Fruit fly (Drosophila melanogaster): ENCODE measurements around the gene CG32192.

The CG32192 gene

DNA sequence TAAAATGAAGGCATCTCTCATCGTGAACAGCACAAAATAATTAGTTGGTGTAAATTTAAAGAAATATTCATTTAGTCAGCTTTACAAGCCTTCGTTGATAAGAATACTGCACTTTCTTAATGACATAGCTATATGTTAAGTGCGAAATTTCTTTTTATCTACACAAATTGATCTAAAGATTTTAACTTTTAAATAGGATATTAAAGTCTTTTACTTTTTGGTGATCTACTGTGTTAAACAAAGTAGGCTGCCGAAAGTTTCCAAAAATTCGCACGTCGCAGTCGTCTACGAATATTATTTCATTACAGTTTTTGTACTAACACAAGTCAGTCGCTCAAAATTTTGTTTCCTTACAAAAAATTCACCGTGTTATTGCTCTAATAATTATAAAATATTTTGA is 2.3 kb downstream of the CG32192 start, which contains the start of gene CG42393:
CG42393 (plus strand) TSS at position 301 of the 400 bp plus-strand sequence.
- TF ChIP-seq lola (GFP tag; optimal IDR thresholded peaks at IDR 0.05) (no peak), fru (GFP tag; optimal IDR thresholded peaks at IDR 0.05) (no peak), foxo (GFP tag; optimal IDR thresholded peaks at IDR 0.05) (no peak), rgr (GFP tag; optimal IDR thresholded peaks at IDR 0.05) (no peak), N (GFP tag; optimal IDR thresholded peaks at IDR 0.05) (no peak), psq (GFP tag; optimal IDR thresholded peaks at IDR 0.05) (no peak)

DNA sequence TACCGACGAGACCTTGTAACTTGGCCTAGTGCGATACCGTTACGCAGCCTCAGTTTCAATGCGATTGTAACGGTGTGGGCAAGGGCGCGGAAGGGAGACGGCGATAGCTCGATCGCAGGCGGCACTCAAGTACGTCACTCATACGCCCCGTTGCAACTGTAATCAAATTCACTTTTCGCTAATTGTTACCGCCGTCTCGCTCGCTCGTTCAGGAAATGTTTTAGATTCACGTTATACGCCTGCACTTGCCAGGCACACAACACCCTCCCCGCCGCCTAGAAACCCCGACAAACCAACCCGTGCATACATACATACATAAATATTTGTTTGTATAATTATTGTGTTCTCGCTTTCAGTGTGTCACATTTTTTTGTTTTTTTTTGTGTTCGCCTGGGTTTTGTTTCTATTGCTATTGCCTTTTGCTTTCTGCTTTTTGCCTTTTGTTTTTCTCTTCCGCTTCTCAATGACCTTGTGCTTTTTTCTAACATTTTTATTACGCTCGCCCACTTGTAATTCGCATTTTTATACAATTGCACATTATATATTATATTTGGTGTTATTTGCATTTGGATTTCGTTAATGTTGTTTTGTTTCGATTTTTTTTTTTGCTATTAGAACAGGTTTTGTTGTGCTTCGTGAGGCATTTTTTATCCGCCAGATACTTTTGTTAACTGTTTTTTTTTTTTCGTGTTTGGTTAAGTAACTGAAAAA is 4.4 kb downstream of the CG32192 start:
- TF ChIP-seq usp (GFP tag; optimal IDR thresholded peaks at IDR 0.05) (no peak), GATAd (GFP tag; optimal IDR thresholded peaks at IDR 0.05) (no peak), br (GFP tag; optimal IDR thresholded peaks at IDR 0.05) (no peak), Vsx2 (GFP tag; optimal IDR thresholded peaks at IDR 0.05; ENCODE audit: partially characterized antibody) (no peak), Jra (GFP tag; optimal IDR thresholded peaks at IDR 0.05) (no peak), N (GFP tag; optimal IDR thresholded peaks at IDR 0.05) (no peak), dmrt93B (GFP tag; optimal IDR thresholded peaks at IDR 0.05) (no peak), brk (GFP tag; optimal IDR thresholded peaks at IDR 0.05) (no peak)

dm6 chr3L:18046590-18047158 is 6.6 kb downstream of the CG32192 start:
- TF ChIP-seq Myc (optimal IDR thresholded peaks at IDR 0.05) (no peak), N (GFP tag; optimal IDR thresholded peaks at IDR 0.05) (no peak), Rel (GFP tag; optimal IDR thresholded peaks at IDR 0.05) (no peak), Rel (tag; optimal IDR thresholded peaks at IDR 0.05) (no peak), dmrt93B (GFP tag; optimal IDR thresholded peaks at IDR 0.05) (peak; percentile 11), lola (GFP tag; optimal IDR thresholded peaks at IDR 0.05) (no peak), Mio (GFP tag; optimal IDR thresholded peaks at IDR 0.05) (no peak), Hnf4 (GFP tag; optimal IDR thresholded peaks at IDR 0.05) (no peak), pan (optimal IDR thresholded peaks at IDR 0.05) (no peak), usp (GFP tag; optimal IDR thresholded peaks at IDR 0.05) (no peak), dl (GFP tag; optimal IDR thresholded peaks at IDR 0.05; ENCODE audit: insufficient read depth in 1 of 2, partially characterized antibody in 2 of 2) (no peak), Jra (GFP tag; optimal IDR thresholded peaks at IDR 0.05) (no peak), psq (GFP tag; optimal IDR thresholded peaks at IDR 0.05) (peak; percentile 18), foxo (GFP tag; optimal IDR thresholded peaks at IDR 0.05) (peak in 1 of 2 experiments; percentile 47), Vsx2 (GFP tag; optimal IDR thresholded peaks at IDR 0.05; ENCODE audit: partially characterized antibody) (no peak), HLH106 (tag; optimal IDR thresholded peaks at IDR 0.05) (no peak), sage (GFP tag; optimal IDR thresholded peaks at IDR 0.05) (no peak), CG32264 (GFP tag; optimal IDR thresholded peaks at IDR 0.05) (no peak), Dif (GFP tag; optimal IDR thresholded peaks at IDR 0.05; ENCODE audit: partially characterized antibody) (no peak), ey (GFP tag; optimal IDR thresholded peaks at IDR 0.05) (peak; percentile 54), Abd-B (GFP tag; optimal IDR thresholded peaks at IDR 0.05) (no peak), Dfd (GFP tag; optimal IDR thresholded peaks at IDR 0.05) (peak; percentile 20), OdsH (GFP tag; optimal IDR thresholded peaks at IDR 0.05) (peak; percentile 29), GATAd (GFP tag; optimal IDR thresholded peaks at IDR 0.05) (no peak), jim (GFP tag; optimal IDR thresholded peaks at IDR 0.05) (no peak), Hr83 (GFP tag; optimal IDR thresholded peaks at IDR 0.05; ENCODE audit: poor library complexity, severe bottlenecking) (no peak), h (GFP tag; optimal IDR thresholded peaks at IDR 0.05) (no peak), sv (GFP tag; optimal IDR thresholded peaks at IDR 0.05) (no peak), Sp1 (GFP tag; optimal IDR thresholded peaks at IDR 0.05) (no peak), tai (GFP tag; optimal IDR thresholded peaks at IDR 0.05) (no peak), dsf (GFP tag; optimal IDR thresholded peaks at IDR 0.05; ENCODE audit: borderline replicate concordance) (no peak), woc (GFP tag; optimal IDR thresholded peaks at IDR 0.05) (no peak), Hr78 (GFP tag; optimal IDR thresholded peaks at IDR 0.05) (no peak), CG9705 (GFP tag; optimal IDR thresholded peaks at IDR 0.05) (no peak), brk (GFP tag; optimal IDR thresholded peaks at IDR 0.05) (no peak), CrebA (GFP tag; optimal IDR thresholded peaks at IDR 0.05; ENCODE audit: borderline replicate concordance) (no peak), rgr (GFP tag; optimal IDR thresholded peaks at IDR 0.05) (peak; percentile 49), br (GFP tag; optimal IDR thresholded peaks at IDR 0.05) (no peak), fru (GFP tag; optimal IDR thresholded peaks at IDR 0.05) (peak; percentile 50)

Measured in whole organism, wandering third instar larva.